Worm (Caenorhabditis elegans) whole organism, L4/young adult: ENCODE measurements around the gene nspe-5.

Experiments used
- W03F9.2 ChIP-seq: fragments of 150-350 bp; optimal IDR thresholded peaks from 2 replicates; lab custom pipeline; 2014; ENCODE audit warnings: missing biosample characterization, missing genetic modification characterization
- dao-5 ChIP-seq: sonication (generic microtip); optimal IDR thresholded peaks from 2 replicates; lab custom pipeline; 2016; ENCODE audit warnings: missing genotype, missing genetic modification characterization, moderate library complexity, missing compliant biosample characterization
- him-1 ChIP-seq: sonication (generic microtip); optimal IDR thresholded peaks from 2 replicates; lab custom pipeline; 2016; ENCODE audit warnings: missing genotype, missing genetic modification reagents, missing genetic modification characterization, missing compliant biosample characterization

DNA sequence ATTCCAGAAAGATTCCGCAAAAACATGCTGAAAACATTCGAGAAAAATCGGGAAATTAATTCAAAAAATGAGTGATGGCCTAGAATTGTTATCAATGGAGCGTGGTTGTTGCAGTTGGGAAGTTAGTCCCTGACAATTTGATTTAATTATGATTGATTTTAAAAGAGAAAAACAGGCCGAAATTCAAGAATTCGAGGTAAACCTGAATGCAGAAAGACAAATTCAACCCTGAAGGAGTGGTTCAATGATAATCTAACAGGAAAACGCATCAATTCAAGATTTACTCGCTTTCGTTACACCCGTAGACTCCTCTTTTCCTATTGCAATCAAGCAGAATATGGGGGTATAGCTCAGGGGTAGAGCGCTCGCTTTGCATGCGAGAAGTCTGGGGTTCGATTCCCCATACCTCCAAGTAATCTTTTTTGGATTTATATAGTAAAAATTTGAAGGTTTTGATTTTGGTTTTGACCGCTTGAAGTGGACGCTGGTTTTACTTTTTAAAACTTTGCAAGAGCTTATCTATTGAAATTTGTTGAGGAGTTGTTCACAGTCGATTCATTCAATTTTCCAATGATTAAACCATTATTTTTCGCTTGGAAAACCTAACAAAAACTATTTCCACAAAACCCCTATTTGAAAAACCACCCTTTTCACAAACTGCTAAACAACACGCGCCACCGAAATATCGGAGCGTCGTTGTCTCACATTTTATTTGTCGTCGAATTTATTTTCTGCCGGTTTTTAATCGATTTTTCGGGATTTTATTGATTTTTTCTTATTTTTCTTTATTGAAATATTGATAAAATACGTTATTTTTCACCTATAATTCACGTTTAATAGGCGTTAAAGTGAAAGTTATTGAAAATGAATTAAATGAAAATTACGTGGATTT is 49.6 kb downstream of the nspe-5 start:
- TF ChIP-seq W03F9.2 (tag; lab: Kevin White, UChicago): peak; percentile 84
- no peak for TF ChIP-seq him-1 (tag; lab: Kevin White, UChicago)
- no peak for TF ChIP-seq dao-5 (tag; lab: Kevin White, UChicago)
